Worm (Caenorhabditis elegans) whole organism, late embryonic: ENCODE data around the gene F13H8.6.

ENCODE experiments used
- C08G9.2 ChIP-seq: sonication (generic microtip); optimal IDR thresholded peaks from 2 replicates; lab custom pipeline; 2016; ENCODE audit warnings: mild to moderate bottlenecking, missing genetic modification characterization, moderate library complexity, missing compliant biosample characterization
- F13H6.1 ChIP-seq: sonication (generic microtip); optimal IDR thresholded peaks from 2 replicates; lab custom pipeline; 2016; ENCODE audit warnings: missing genetic modification characterization, missing compliant biosample characterization
- K02D7.2 ChIP-seq: sonication (generic microtip); optimal IDR thresholded peaks from 2 replicates; lab custom pipeline; 2017; ENCODE audit warnings: mild to moderate bottlenecking, missing genetic modification characterization, missing compliant biosample characterization
- K09A11.1 ChIP-seq: sonication (generic microtip); optimal IDR thresholded peaks from 2 replicates; lab custom pipeline; 2017; ENCODE audit warnings: antibody characterized with exemption, mild to moderate bottlenecking, missing genetic modification characterization, missing compliant biosample characterization; ENCODE audit not compliant: insufficient read depth
- ceh-19 ChIP-seq: fragments of 200-800 bp; sonication (Bioruptor generic); optimal IDR thresholded peaks from 2 replicates; lab custom pipeline; 2018; ENCODE audit warnings: mild to moderate bottlenecking, missing genetic modification characterization, missing compliant biosample characterization
- ceh-2 ChIP-seq: sonication (generic microtip); optimal IDR thresholded peaks from 2 replicates; lab custom pipeline; 2016; ENCODE audit warnings: missing genotype, missing genetic modification characterization, missing compliant biosample characterization
- ceh-31 ChIP-seq: sonication (generic microtip); optimal IDR thresholded peaks from 2 replicates; lab custom pipeline; 2016; ENCODE audit warnings: missing genetic modification characterization, missing compliant biosample characterization
- ceh-34 ChIP-seq: sonication (generic microtip); optimal IDR thresholded peaks from 2 replicates; lab custom pipeline; 2016; ENCODE audit warnings: mild to moderate bottlenecking, missing genetic modification characterization, missing compliant biosample characterization
- ceh-6 ChIP-seq: fragments of 200-800 bp; sonication (Bioruptor generic); optimal IDR thresholded peaks from 2 replicates; lab custom pipeline; 2018; ENCODE audit warnings: mild to moderate bottlenecking, missing genetic modification characterization, missing compliant biosample characterization
- che-1 ChIP-seq: sonication (generic microtip); optimal IDR thresholded peaks from 2 replicates; lab custom pipeline; 2016; ENCODE audit warnings: mild to moderate bottlenecking, missing genetic modification characterization, missing compliant biosample characterization
- elt-2 ChIP-seq: sonication (generic microtip); optimal IDR thresholded peaks from 2 replicates; lab custom pipeline; 2016; ENCODE audit warnings: missing genetic modification reagents, missing genetic modification characterization, missing compliant biosample characterization
- elt-4 ChIP-seq: sonication (generic microtip); optimal IDR thresholded peaks from 2 replicates; lab custom pipeline; 2016; ENCODE audit warnings: missing genetic modification characterization, missing compliant biosample characterization
- eyg-1 ChIP-seq: sonication (generic microtip); optimal IDR thresholded peaks from 2 replicates; lab custom pipeline; 2016; ENCODE audit warnings: missing genotype, missing genetic modification characterization, missing compliant biosample characterization
- fax-1 ChIP-seq: sonication (generic microtip); optimal IDR thresholded peaks from 2 replicates; lab custom pipeline; 2016; ENCODE audit warnings: missing genotype, missing genetic modification characterization, missing compliant biosample characterization
- fkh-10 ChIP-seq: fragments of 150-350 bp; optimal IDR thresholded peaks from 2 replicates; lab custom pipeline; 2014; ENCODE audit warnings: missing biosample characterization, missing genetic modification reagents, missing genetic modification characterization
- gmeb-2 ChIP-seq: sonication (generic microtip); optimal IDR thresholded peaks from 2 replicates; lab custom pipeline; 2016; ENCODE audit warnings: missing genetic modification characterization, inconsistent platforms, missing compliant biosample characterization
- hlh-15 ChIP-seq: sonication (generic microtip); optimal IDR thresholded peaks from 2 replicates; lab custom pipeline; 2016; ENCODE audit warnings: missing genetic modification characterization, missing compliant biosample characterization
- hlh-6 ChIP-seq: sonication (generic microtip); optimal IDR thresholded peaks from 2 replicates; lab custom pipeline; 2016; ENCODE audit warnings: missing genotype, missing genetic modification characterization, missing compliant biosample characterization
- mec-3 ChIP-seq: sonication (generic microtip); optimal IDR thresholded peaks from 2 replicates; lab custom pipeline; 2016; ENCODE audit warnings: borderline replicate concordance, missing genetic modification characterization, missing compliant biosample characterization
- nhr-11 ChIP-seq: fragments of 150-350 bp; optimal IDR thresholded peaks from 2 replicates; lab custom pipeline; 2014; ENCODE audit warnings: missing biosample characterization, missing genetic modification characterization
- nhr-232 ChIP-seq: sonication (generic microtip); optimal IDR thresholded peaks from 2 replicates; lab custom pipeline; 2016; ENCODE audit warnings: missing genetic modification characterization, missing compliant biosample characterization
- npax-4 ChIP-seq: sonication (generic microtip); optimal IDR thresholded peaks from 2 replicates; lab custom pipeline; 2016; ENCODE audit warnings: missing genetic modification characterization, missing compliant biosample characterization
- odd-2 ChIP-seq: sonication (generic microtip); optimal IDR thresholded peaks from 2 replicates; lab custom pipeline; 2017; ENCODE audit warnings: antibody characterized with exemption, mild to moderate bottlenecking, missing genetic modification characterization, missing compliant biosample characterization
- pha-2 ChIP-seq: sonication (generic microtip); optimal IDR thresholded peaks from 2 replicates; lab custom pipeline; 2017; ENCODE audit warnings: mild to moderate bottlenecking, missing genetic modification characterization, missing compliant biosample characterization
- pha-4 ChIP-seq: fragments of 150-350 bp; optimal IDR thresholded peaks from 2 replicates; lab custom pipeline; 2018; ENCODE audit warnings: missing biosample characterization, missing genetic modification reagents, missing genetic modification characterization
- pqm-1 ChIP-seq: sonication (generic microtip); optimal IDR thresholded peaks from 2 replicates; lab custom pipeline; 2016; ENCODE audit warnings: missing genetic modification characterization, missing compliant biosample characterization
- pros-1 ChIP-seq: fragments of 150-350 bp; optimal IDR thresholded peaks from 2 replicates; lab custom pipeline; 2014; ENCODE audit warnings: missing biosample characterization, missing genetic modification reagents, missing genetic modification characterization
- ref-2 ChIP-seq: sonication (generic microtip); optimal IDR thresholded peaks from 2 replicates; lab custom pipeline; 2016; ENCODE audit warnings: missing genetic modification characterization, missing compliant biosample characterization
- sox-4 ChIP-seq: sonication (generic microtip); optimal IDR thresholded peaks from 2 replicates; lab custom pipeline; 2017; ENCODE audit warnings: mild to moderate bottlenecking, missing genetic modification characterization, inconsistent platforms, missing compliant biosample characterization
- tbx-7 ChIP-seq: sonication (generic microtip); optimal IDR thresholded peaks from 2 replicates; lab custom pipeline; 2016; ENCODE audit warnings: missing genotype, missing genetic modification characterization, missing compliant biosample characterization
- ttx-3 ChIP-seq: sonication (generic microtip); optimal IDR thresholded peaks from 2 replicates; lab custom pipeline; 2016; ENCODE audit warnings: missing genetic modification reagents, missing genetic modification characterization, missing compliant biosample characterization
- unc-86 ChIP-seq: sonication (generic microtip); optimal IDR thresholded peaks from 2 replicates; lab custom pipeline; 2016; ENCODE audit warnings: missing genetic modification characterization, missing compliant biosample characterization
- ztf-16 ChIP-seq: sonication (generic microtip); optimal IDR thresholded peaks from 2 replicates; lab custom pipeline; 2017; ENCODE audit warnings: missing genetic modification characterization, missing compliant biosample characterization

The F13H8.6 gene

DNA sequence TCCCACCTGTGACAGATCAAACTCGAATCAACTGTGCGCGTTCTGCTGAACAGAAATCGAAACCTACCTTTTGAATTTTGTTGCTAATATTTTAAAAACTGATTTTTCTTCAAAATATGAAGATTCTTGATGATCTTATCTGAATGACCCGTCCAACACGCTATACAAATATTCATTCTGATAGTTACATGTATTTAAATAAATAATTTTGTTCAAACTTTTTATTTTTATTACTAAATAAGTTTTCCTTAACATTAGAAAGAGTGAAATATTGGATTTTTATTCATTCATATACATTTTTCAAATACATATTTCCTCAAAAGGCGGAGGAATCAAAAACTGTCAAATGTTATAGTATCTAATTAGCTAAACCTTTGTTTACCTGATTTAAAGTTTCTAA is 18.8 kb downstream of the F13H8.6 start, which contains the start of gene F13H8.8:
Gene F13H8.8 (minus strand): TSS at position 101 of the 400 bp plus-strand sequence.
- no peak for TF ChIP-seq pha-2 (tag; lab: Kevin White, UChicago)
- TF ChIP-seq nhr-11, result no peak
- TF ChIP-seq mec-3 (tag; lab: Kevin White, UChicago), result no peak
- TF ChIP-seq che-1 (tag; lab: Kevin White, UChicago), result no peak
- TF ChIP-seq fax-1 (tag; lab: Kevin White, UChicago), result no peak
- no peak for TF ChIP-seq hlh-15 (tag; lab: Kevin White, UChicago)
- no peak for TF ChIP-seq K02D7.2 (tag; lab: Kevin White, UChicago)
- TF ChIP-seq tbx-7 (tag; lab: Kevin White, UChicago), result no peak
- no peak for TF ChIP-seq fkh-10
- TF ChIP-seq F13H6.1 (tag; lab: Kevin White, UChicago), result no peak
- TF ChIP-seq, all 69 proteins: peak for 0

DNA sequence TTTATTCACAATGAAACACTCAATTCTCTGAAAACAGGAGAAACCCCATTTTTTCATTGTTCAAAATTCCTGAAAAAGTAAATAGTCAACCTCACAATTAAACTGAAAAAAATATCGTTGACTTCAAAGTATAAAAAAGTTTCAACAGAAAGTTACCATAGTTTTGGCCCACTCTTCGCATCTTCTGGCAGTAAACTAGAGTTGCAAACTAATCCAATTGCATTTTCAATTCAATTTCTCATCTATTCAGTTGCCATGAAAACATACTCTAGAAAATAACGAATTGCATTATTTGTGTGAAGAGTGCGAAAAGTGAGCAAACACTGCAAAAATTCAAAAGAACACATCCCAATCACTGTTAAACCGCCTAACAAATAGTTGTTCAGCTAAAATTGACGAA is 23.1 kb downstream of the F13H8.6 start, which contains the start of gene F13H8.3:
Gene F13H8.3 (plus strand): TSS at position 301 of the 400 bp plus-strand sequence.
- TF ChIP-seq mec-3 (tag; lab: Kevin White, UChicago) (no peak), ztf-16 (tag; lab: Kevin White, UChicago) (no peak), eyg-1 (tag; lab: Kevin White, UChicago) (no peak), ceh-19 (GFP tag; lab: Kevin White, UChicago) (no peak), ceh-31 (tag; lab: Kevin White, UChicago) (no peak), ceh-6 (GFP tag; lab: Kevin White, UChicago) (no peak), K09A11.1 (no peak), gmeb-2 (tag; lab: Kevin White, UChicago) (no peak)
- TF ChIP-seq, all 69 proteins: peak for 0

DNA sequence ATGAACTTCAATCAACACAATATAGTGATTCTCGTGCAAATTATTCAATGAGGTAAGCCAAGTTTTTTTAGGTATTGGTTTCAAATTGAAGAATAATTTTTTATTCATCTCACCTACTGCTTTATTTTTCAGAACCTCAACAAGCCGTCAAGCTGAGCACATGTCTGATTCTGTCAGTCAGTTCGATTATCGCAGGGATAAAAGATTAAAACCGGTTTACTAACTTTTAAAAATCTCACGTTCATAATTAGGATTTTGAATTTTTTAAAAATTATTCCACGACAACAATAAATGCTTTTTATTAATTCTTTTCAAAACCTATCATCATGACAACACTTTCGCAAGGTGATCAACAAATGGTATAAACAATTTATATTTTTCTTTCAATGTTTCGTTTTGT is 24.5 kb downstream of the F13H8.6 start, which contains the start of gene F13H8.12:
Gene F13H8.12 (plus strand): TSS at position 301 of the 400 bp plus-strand sequence.
- TF ChIP-seq ttx-3 (tag; lab: Kevin White, UChicago) (no peak), pha-2 (tag; lab: Kevin White, UChicago) (no peak), C08G9.2 (tag; lab: Kevin White, UChicago) (no peak), ref-2 (no peak), odd-2 (tag; lab: Kevin White, UChicago) (no peak), nhr-232 (tag; lab: Kevin White, UChicago) (no peak), npax-4 (tag; lab: Kevin White, UChicago) (no peak), sox-4 (tag; lab: Kevin White, UChicago) (no peak), pha-4 (tag; lab: Kevin White, UChicago) (no peak), unc-86 (tag; lab: Kevin White, UChicago) (no peak), tbx-7 (tag; lab: Kevin White, UChicago) (no peak), ceh-2 (tag; lab: Kevin White, UChicago) (no peak), elt-4 (tag; lab: Kevin White, UChicago) (no peak), ceh-19 (GFP tag; lab: Kevin White, UChicago) (no peak), hlh-6 (tag; lab: Kevin White, UChicago) (no peak)

DNA sequence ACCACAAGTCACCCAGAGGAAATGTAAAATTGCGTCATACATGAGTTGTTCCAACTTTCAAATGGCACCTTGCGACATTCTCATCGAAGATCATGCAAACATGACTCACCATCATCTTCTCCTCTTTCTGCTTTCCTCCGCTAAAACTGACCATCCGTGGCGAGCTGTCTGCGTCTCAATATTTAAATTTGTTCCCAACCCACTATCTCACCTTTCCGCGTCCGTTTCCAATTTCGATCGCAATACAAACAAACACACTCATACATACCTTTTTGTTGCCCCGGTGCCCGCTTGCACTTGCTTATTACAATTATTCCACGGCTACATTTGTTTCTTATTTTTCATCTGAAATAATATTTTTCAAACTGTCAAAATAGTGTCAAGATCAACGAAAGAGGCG is 26.1 kb downstream of the F13H8.6 start, which contains the start of gene nmgp-1:
Gene nmgp-1 (plus strand): TSS at position 174 of the 400 bp plus-strand sequence.
- TF ChIP-seq pros-1 (tag; lab: Kevin White, UChicago) (no peak), ceh-34 (tag; lab: Kevin White, UChicago) (peak; percentile 54)
- TF ChIP-seq, all 69 proteins: peak for 1

DNA sequence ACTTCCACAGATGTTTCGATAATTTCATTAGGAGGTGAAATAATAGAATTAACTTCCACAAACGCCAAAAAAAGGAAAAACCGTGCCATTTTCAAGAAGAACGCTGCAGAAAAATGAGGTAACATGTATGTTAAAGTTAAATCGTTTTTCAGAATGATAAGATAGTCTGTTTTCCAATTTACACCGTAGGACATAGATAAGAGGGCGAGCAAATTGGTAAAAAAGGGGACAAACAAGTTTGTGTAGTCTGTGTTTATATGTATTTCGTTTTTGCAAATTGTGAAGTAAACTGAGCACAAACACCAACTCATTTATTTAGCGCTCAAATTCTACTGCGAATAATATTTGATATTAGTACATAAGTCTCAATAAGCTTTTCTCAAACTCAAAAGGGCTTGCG is 26.9 kb downstream of the F13H8.6 start, which contains the start of gene F13H8.11:
Gene F13H8.11 (minus strand): TSS at position 155 of the 400 bp plus-strand sequence.
- TF ChIP-seq elt-2 (tag; lab: Kevin White, UChicago) (peak; percentile 10), pqm-1 (no peak)
